Worm (Caenorhabditis elegans): ENCODE results near the gene div-1.

The div-1 gene

ce11 chrIII:10195911-10196310 is 52.4 kb downstream of the div-1 start:
- TF ChIP-seq tab-1 (GFP tag; IDR thresholded peaks at IDR 0.05) (no peak), ref-1 (GFP tag; conservative IDR thresholded peaks at IDR 0.05) (no peak), med-1 (GFP tag; optimal IDR thresholded peaks at IDR 0.05; ENCODE audit: insufficient read depth) (no peak), T22C8.4 (GFP tag; IDR thresholded peaks at IDR 0.05) (no peak), cog-1 (tag; optimal IDR thresholded peaks at IDR 0.05) (no peak), klf-2 (GFP tag; conservative IDR thresholded peaks at IDR 0.05) (no peak), flt-1 (GFP tag; IDR thresholded peaks at IDR 0.05) (no peak)

Measured in whole organism, midembryonic.